Worm (Caenorhabditis elegans) whole organism, L3 larva: Measurements from ENCODE around the gene C02F5.12.

Source experiments
- nfya-1 ChIP-seq: sonication (generic microtip); optimal IDR thresholded peaks from 2 replicates; lab custom pipeline; 2017; ENCODE audit warnings: missing genetic modification characterization, mild to moderate bottlenecking, missing compliant biosample characterization, antibody characterized with exemption, moderate library complexity; ENCODE audit not compliant: insufficient read depth
- nhr-76 ChIP-seq: fragments of 150-350 bp; sonication (generic microtip); optimal IDR thresholded peaks from 5 replicates; lab custom pipeline; 2014; ENCODE audit warnings: missing biosample characterization, missing genetic modification characterization

DNA sequence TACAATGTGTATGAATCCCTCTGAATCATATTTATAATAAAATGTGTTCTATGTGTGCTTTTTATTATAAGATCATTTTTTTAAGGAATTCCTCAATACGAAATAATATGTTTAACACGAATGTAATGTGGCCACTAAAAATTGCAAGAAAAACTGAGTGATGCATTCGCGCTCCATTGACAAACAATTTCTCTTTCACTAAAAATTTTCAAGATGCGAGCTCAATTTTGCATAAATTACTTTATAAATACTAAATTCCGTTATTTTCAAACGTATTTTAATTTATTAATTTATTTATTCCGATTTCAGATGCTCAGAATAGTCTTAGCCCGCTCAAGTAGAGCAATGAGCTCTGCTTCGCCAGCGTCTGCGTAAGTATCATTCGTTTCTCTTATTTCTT lies 22.9 kb upstream of the C02F5.12 start, which contains the start of gene mrps-9:
- TF ChIP-seq nfya-1 (tag; lab: Kevin White, UChicago), result peak; percentile 3
- TF ChIP-seq nhr-76, result no peak
